Fruit fly (Drosophila melanogaster): ENCODE data around the gene CG11786.
A peak's percentile ranks its signal among the peaks of the same experiment; 100 is the strongest.

Gene CG11786

DNA sequence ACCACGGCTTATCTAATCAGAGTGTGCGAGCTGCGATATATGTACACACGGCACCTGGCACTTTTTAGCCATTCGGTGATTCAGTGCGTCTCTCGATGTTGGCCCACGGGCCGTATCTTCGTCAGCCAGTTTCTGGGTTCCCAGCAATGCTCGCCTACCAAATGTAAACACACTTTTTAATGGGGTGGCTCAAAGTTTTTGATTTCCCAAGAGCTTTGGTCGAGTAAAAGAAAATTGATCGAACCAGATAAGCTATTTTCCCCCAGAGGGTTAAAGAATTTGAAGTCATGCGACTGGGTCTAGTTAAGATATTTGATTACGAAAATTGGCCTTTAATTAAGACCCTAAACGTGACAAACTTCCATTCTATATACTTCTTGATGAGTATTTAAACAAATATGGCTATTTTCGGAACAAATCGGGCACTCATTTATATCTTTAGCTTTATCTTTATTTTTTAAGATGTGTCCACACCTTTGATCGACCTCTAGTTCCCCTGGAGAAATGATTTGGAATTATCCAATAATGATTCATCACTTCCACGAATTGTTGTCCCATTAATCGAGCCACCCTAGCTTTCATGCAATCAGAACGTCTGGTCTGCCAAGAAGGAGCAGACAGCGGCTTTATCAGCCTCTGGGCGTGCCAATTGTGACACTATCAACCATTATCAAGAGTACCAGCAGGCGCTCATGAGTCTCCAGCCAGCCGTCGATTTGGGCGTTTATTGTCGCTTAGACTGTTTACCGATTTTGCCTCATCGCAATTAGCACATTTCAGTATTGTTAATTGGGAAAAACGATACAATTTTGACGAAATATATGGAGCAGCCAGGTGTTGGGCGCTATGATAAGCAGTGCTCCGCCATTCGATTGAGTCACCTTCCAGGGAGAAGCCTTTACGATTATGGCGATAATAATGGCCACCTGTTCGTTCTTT, 18.6 kb upstream of the CG11786 start (continued):
- TF ChIP-seq CG17186 (GFP tag; optimal IDR thresholded peaks at IDR 0.05): no peak
- TF ChIP-seq ac (GFP tag; optimal IDR thresholded peaks at IDR 0.05): no peak
- TF ChIP-seq CG12659 (GFP tag; optimal IDR thresholded peaks at IDR 0.05): peak; percentile 68
- no peak for TF ChIP-seq CG1603 (tag; optimal IDR thresholded peaks at IDR 0.05)
- peak; percentile 13 for TF ChIP-seq Chrac-16 (GFP tag; optimal IDR thresholded peaks at IDR 0.05)
- TF ChIP-seq ewg (GFP tag; optimal IDR thresholded peaks at IDR 0.05): no peak
- peak; percentile 4 for TF ChIP-seq pros (GFP tag; optimal IDR thresholded peaks at IDR 0.05)
- TF ChIP-seq CG8359 (GFP tag; optimal IDR thresholded peaks at IDR 0.05; ENCODE audit: borderline replicate concordance): no peak
- TF ChIP-seq CG1832 (GFP tag; optimal IDR thresholded peaks at IDR 0.05): no peak
- peak; percentile 29 for TF ChIP-seq Hsf (GFP tag; optimal IDR thresholded peaks at IDR 0.05)
- no peak for TF ChIP-seq BEAF-32 (GFP tag; optimal IDR thresholded peaks at IDR 0.05)
- TF ChIP-seq aop (GFP tag; IDR thresholded peaks at IDR 0.05): no peak
- TF ChIP-seq sd (tag; optimal IDR thresholded peaks at IDR 0.05): peak; percentile 72
- no peak for TF ChIP-seq CG15269 (tag; optimal IDR thresholded peaks at IDR 0.05)
- peak; percentile 6 for TF ChIP-seq Usf (GFP tag; optimal IDR thresholded peaks at IDR 0.05)
- TF ChIP-seq CG10654 (GFP tag; optimal IDR thresholded peaks at IDR 0.05): no peak
- TF ChIP-seq cato (GFP tag; optimal IDR thresholded peaks at IDR 0.05; ENCODE audit: borderline replicate concordance): no peak
- no peak for TF ChIP-seq H15 (GFP tag; IDR thresholded peaks at IDR 0.05)

DNA sequence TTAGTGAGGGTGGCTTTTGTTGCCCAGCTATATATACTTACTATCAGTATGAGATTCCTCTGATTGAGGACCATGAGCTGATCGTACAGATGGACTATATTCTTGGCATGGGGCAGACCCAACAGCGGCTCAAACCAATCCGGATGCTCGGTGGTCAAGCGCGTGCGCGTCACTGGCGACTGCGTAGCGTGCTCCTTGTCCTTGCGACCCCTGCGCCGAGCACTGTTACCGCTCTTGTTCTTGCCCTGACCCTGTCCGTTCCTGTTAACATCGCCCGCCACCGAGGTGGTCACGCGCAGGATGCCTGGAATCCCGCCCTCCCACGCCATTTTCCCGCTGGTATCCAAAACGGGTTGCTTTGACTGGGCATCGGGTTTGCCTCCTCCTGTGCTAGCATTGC, 13.4 kb upstream of the CG11786 start:
- TF ChIP-seq CG15601 (tag; optimal IDR thresholded peaks at IDR 0.05) (no peak), ERR (GFP tag; optimal IDR thresholded peaks at IDR 0.05) (no peak), pan (optimal IDR thresholded peaks at IDR 0.05) (no peak), pan (GFP tag; optimal IDR thresholded peaks at IDR 0.05 in 1 of 2, IDR thresholded peaks at IDR 0.05 in 1 of 2) (peak in 1 of 2 experiments; percentile 20), CG11695 (GFP tag; IDR thresholded peaks at IDR 0.05) (0 out of 3 replicates have a peak, but pooled peaks have one; percentile 16), ewg (GFP tag; optimal IDR thresholded peaks at IDR 0.05) (peak; percentile 93), z (GFP tag; IDR thresholded peaks at IDR 0.05) (0 out of 3 replicates have a peak, but pooled peaks have one; percentile 21), Ets65A (GFP tag) (peak; percentile 50)

DNA sequence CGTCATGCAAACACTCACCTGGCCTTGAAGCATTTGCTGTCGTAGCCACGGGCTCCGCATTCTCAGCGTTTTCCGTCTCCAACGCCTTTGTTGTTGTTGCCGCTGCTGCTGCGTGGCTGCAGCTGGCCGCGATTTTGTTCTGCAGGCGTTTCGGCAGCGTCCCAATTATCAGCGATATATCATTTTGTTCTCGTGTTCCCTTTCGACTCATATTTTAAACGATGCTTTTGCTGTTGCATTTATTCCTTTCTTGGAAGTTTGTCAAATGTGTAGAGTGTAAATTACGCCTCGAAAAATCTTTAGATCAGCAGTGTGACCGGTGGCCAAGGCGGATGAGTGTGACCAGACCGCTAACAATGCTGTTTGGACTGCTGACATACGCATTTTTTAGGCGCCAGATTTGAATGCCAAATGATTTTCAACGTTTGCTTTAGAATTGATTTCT, 13.0 kb upstream of the CG11786 start, which contains the start of gene Smg6:
TSS of gene Smg6 (minus strand) at position 324 of the 445 bp plus-strand sequence.
- TF ChIP-seq BEAF-32 (GFP tag; optimal IDR thresholded peaks at IDR 0.05) (peak; percentile 39), HmgZ (tag; optimal IDR thresholded peaks at IDR 0.05) (peak; percentile 28), Sin3A (optimal IDR thresholded peaks at IDR 0.05) (peak; percentile 32), ac (GFP tag; optimal IDR thresholded peaks at IDR 0.05) (no peak), CTCF (GFP tag; optimal IDR thresholded peaks at IDR 0.05) (peak; percentile 17), kah (GFP tag; optimal IDR thresholded peaks at IDR 0.05) (no peak), amos (GFP tag; IDR thresholded peaks at IDR 0.05; ENCODE audit: partially characterized antibody) (peak; percentile 31; the same call in 1 of the 2 replicates), phol (tag; optimal IDR thresholded peaks at IDR 0.05) (peak; percentile 3), CG6683 (GFP tag; optimal IDR thresholded peaks at IDR 0.05) (no peak), Ets97D (GFP tag; optimal IDR thresholded peaks at IDR 0.05) (peak; percentile 28), Elba2 (GFP tag; optimal IDR thresholded peaks at IDR 0.05) (peak; percentile 22), CHES-1-like (GFP tag; optimal IDR thresholded peaks at IDR 0.05) (peak; percentile 57), nom (GFP tag; optimal IDR thresholded peaks at IDR 0.05) (peak; percentile 37), CG4360 (GFP tag; IDR thresholded peaks at IDR 0.05) (peak; percentile 93), Dref (GFP tag; IDR thresholded peaks at IDR 0.05) (peak; percentile 27; the same call in 1 of the 2 replicates), gfzf (GFP tag; optimal IDR thresholded peaks at IDR 0.05) (peak; percentile 95), tap (tag; optimal IDR thresholded peaks at IDR 0.05) (no peak), MESR4 (GFP tag; optimal IDR thresholded peaks at IDR 0.05) (peak; percentile 99), CG11247 (GFP tag; IDR thresholded peaks at IDR 0.05) (no peak), unpg (GFP tag; optimal IDR thresholded peaks at IDR 0.05) (no peak), CG4617 (GFP tag; optimal IDR thresholded peaks at IDR 0.05; ENCODE audit: borderline replicate concordance) (peak; percentile 91), CG6689 (GFP tag; IDR thresholded peaks at IDR 0.05) (no peak), unc-4 (GFP tag; IDR thresholded peaks at IDR 0.05; ENCODE audit: partially characterized antibody) (0 out of 2 replicates have a peak, but pooled peaks have one; percentile 20)

Measured in whole organism, embryonic.